Fruit fly (Drosophila melanogaster) whole organism, embryonic: ENCODE data around the gene DCAF12.
A peak's percentile ranks its signal among the peaks of the same experiment; 100 is the strongest.

Experiments
- ATbp ChIP-seq: fragments of 200-800 bp; sonication (Bioruptor generic); optimal IDR thresholded peaks from 2 replicates; lab custom pipeline; 2017; ENCODE audit warnings: missing biosample characterization, mild to moderate bottlenecking, missing genetic modification characterization, missing genetic modification reagents
- Ada2b ChIP-seq: fragments of 200-800 bp; sonication (Bioruptor generic); IDR thresholded peaks from 2 replicates; pipeline ENCODE4 v1.3.6; 2022; ENCODE audit warnings: missing biosample characterization, missing genetic modification characterization
- Aef1 ChIP-seq: fragments of 200-800 bp; sonication (Bioruptor generic); IDR thresholded peaks from 3 replicates; pipeline ENCODE4 v1.3.6; 2022; ENCODE audit warnings: missing biosample characterization, missing genetic modification characterization
- Bgb ChIP-seq: fragments of 200-800 bp; sonication (Bioruptor generic); IDR thresholded peaks from 2 replicates; pipeline ENCODE4 v1.3.6; 2022; ENCODE audit warnings: missing biosample characterization, missing genetic modification characterization; ENCODE audit not compliant: partially characterized antibody
- CG10565 ChIP-seq: fragments of 200-800 bp; sonication (Bioruptor generic); optimal IDR thresholded peaks from 3 replicates; lab custom pipeline; 2016; ENCODE audit warnings: missing biosample characterization, mild to moderate bottlenecking, missing genetic modification characterization
- CG11504 ChIP-seq: fragments of 200-800 bp; sonication (Bioruptor generic); optimal IDR thresholded peaks from 3 replicates; lab custom pipeline; 2019; ENCODE audit warnings: missing biosample characterization, mild to moderate bottlenecking, missing genetic modification characterization, moderate library complexity
- CG15011 ChIP-seq: fragments of 200-800 bp; sonication (Bioruptor generic); optimal IDR thresholded peaks from 3 replicates; lab custom pipeline; 2018; ENCODE audit warnings: missing biosample characterization, mild to moderate bottlenecking, missing genetic modification characterization
- CG17385 ChIP-seq: fragments of 200-800 bp; sonication (Bioruptor generic); optimal IDR thresholded peaks from 3 replicates; lab custom pipeline; 2018; ENCODE audit warnings: missing biosample characterization, mild to moderate bottlenecking, missing genetic modification characterization
- CG17568 ChIP-seq: fragments of 200-800 bp; sonication (Bioruptor generic); optimal IDR thresholded peaks from 2 replicates; lab custom pipeline; 2018; ENCODE audit warnings: missing biosample characterization, mild to moderate bottlenecking, missing genetic modification characterization, moderate library complexity
- CG3995 ChIP-seq: fragments of 200-800 bp; sonication (Bioruptor generic); optimal IDR thresholded peaks from 3 replicates; lab custom pipeline; 2016; ENCODE audit warnings: missing biosample characterization, missing genetic modification characterization
- CG4707 ChIP-seq: fragments of 200-800 bp; sonication (Bioruptor generic); optimal IDR thresholded peaks from 2 replicates; lab custom pipeline; 2018; ENCODE audit warnings: missing biosample characterization, mild to moderate bottlenecking, missing genetic modification characterization, moderate library complexity
- CG5953 ChIP-seq: fragments of 200-800 bp; sonication (Bioruptor generic); IDR thresholded peaks from 2 replicates; pipeline ENCODE4 v1.3.6; 2022; ENCODE audit warnings: missing biosample characterization, missing genetic modification characterization
- CG6813 ChIP-seq: fragments of 200-800 bp; sonication (Bioruptor generic); optimal IDR thresholded peaks from 2 replicates; lab custom pipeline; 2017; ENCODE audit warnings: missing biosample characterization, missing genetic modification characterization, mild to moderate bottlenecking, moderate library complexity, missing genetic modification reagents
- CG8290 ChIP-seq, 3 experiments: fragments of 200-800 bp; sonication (Bioruptor generic); optimal IDR thresholded peaks; 2 replicates each; lab custom pipeline; 2016 to 2019; ENCODE audit warnings: missing biosample characterization in 3 of 3, missing genetic modification characterization in 3 of 3, mild to moderate bottlenecking in 2 of 3, moderate library complexity in 1 of 3
- CG8765 ChIP-seq: fragments of 200-800 bp; sonication (Bioruptor generic); IDR thresholded peaks from 2 replicates; pipeline ENCODE4 v1.3.6; 2022; ENCODE audit warnings: missing biosample characterization, missing genetic modification characterization
- CTCF ChIP-seq: fragments of 200-800 bp; sonication (Bioruptor generic); optimal IDR thresholded peaks from 2 replicates; lab custom pipeline; 2017; ENCODE audit warnings: missing biosample characterization, mild to moderate bottlenecking, missing genetic modification characterization, moderate library complexity
- Fer3 ChIP-seq: fragments of 200-800 bp; sonication (Bioruptor generic); optimal IDR thresholded peaks from 2 replicates; lab custom pipeline; 2018; ENCODE audit warnings: missing biosample characterization, mild to moderate bottlenecking, missing genetic modification characterization, moderate library complexity
- Gsc ChIP-seq: fragments of 200-800 bp; sonication (Bioruptor generic); IDR thresholded peaks from 2 replicates; pipeline ENCODE4 v1.3.6; 2022; ENCODE audit warnings: missing biosample characterization, missing genetic modification characterization
- HmgD ChIP-seq: fragments of 200-800 bp; sonication (Bioruptor generic); optimal IDR thresholded peaks from 3 replicates; lab custom pipeline; 2016; ENCODE audit warnings: missing biosample characterization, missing genetic modification characterization
- Hmx ChIP-seq: fragments of 200-800 bp; sonication (Bioruptor generic); optimal IDR thresholded peaks from 2 replicates; lab custom pipeline; 2016; ENCODE audit warnings: missing biosample characterization, missing genetic modification characterization
- Hsf ChIP-seq: fragments of 200-800 bp; sonication (Bioruptor generic); optimal IDR thresholded peaks from 3 replicates; lab custom pipeline; 2016; ENCODE audit warnings: missing biosample characterization, missing genetic modification characterization
- MTF-1 ChIP-seq: fragments of 200-800 bp; sonication (Bioruptor generic); optimal IDR thresholded peaks from 2 replicates; lab custom pipeline; 2018; ENCODE audit warnings: missing biosample characterization, mild to moderate bottlenecking, missing genetic modification characterization, borderline replicate concordance
- Med ChIP-seq: fragments of 200-800 bp; sonication (Bioruptor generic); peaks from one replicate; lab custom pipeline; 2016; ENCODE audit warnings: missing biosample characterization, missing genetic modification characterization, mild to moderate bottlenecking, inconsistent platforms, moderate library complexity
- Nf-YA ChIP-seq: fragments of 200-800 bp; sonication (Bioruptor generic); IDR thresholded peaks from 2 replicates; pipeline ENCODE4 v1.3.6; 2022; ENCODE audit warnings: missing biosample characterization, missing genetic modification characterization
- Nf-YC ChIP-seq: fragments of 200-800 bp; optimal IDR thresholded peaks from 3 replicates; lab custom pipeline; 2019; ENCODE audit warnings: missing biosample characterization, mild to moderate bottlenecking, missing genetic modification characterization, moderate library complexity
- bigmax ChIP-seq: fragments of 200-800 bp; sonication (Bioruptor generic); optimal IDR thresholded peaks from 2 replicates; lab custom pipeline; 2018; ENCODE audit warnings: missing biosample characterization, mild to moderate bottlenecking, missing genetic modification characterization
- cad ChIP-seq: fragments of >200 bp; optimal IDR thresholded peaks from 2 replicates; lab custom pipeline; 2017; ENCODE audit warnings: missing biosample characterization, missing genetic modification characterization
- dysf ChIP-seq: fragments of 200-800 bp; sonication (Bioruptor generic); IDR thresholded peaks from 3 replicates; pipeline ENCODE4 v1.3.6; 2022; ENCODE audit warnings: missing biosample characterization, missing genetic modification characterization
- ftz-f1 ChIP-seq: fragments of 200-800 bp; sonication (Bioruptor generic); optimal IDR thresholded peaks from 2 replicates; lab custom pipeline; 2016; ENCODE audit warnings: missing biosample characterization, missing genetic modification characterization
- gfzf ChIP-seq: fragments of 200-800 bp; sonication (Bioruptor generic); optimal IDR thresholded peaks from 2 replicates; lab custom pipeline; 2016; ENCODE audit warnings: missing biosample characterization, mild to moderate bottlenecking, missing genetic modification characterization, moderate library complexity
- grn ChIP-seq: fragments of 200-800 bp; sonication (Bioruptor generic); optimal IDR thresholded peaks from 3 replicates; lab custom pipeline; 2017; ENCODE audit warnings: missing biosample characterization, missing genetic modification characterization
- hth ChIP-seq: fragments of >200 bp; optimal IDR thresholded peaks from 2 replicates; lab custom pipeline; 2017; ENCODE audit warnings: inconsistent platforms
- ind ChIP-seq: fragments of 200-800 bp; sonication (Bioruptor generic); optimal IDR thresholded peaks from 3 replicates; lab custom pipeline; 2016; ENCODE audit warnings: missing biosample characterization, missing genetic modification characterization
- lmd ChIP-seq: fragments of 200-800 bp; sonication (Bioruptor generic); IDR thresholded peaks from 2 replicates; pipeline ENCODE4 v1.3.6; 2022; ENCODE audit warnings: missing biosample characterization, missing genetic modification characterization
- luna ChIP-seq: fragments of 200-800 bp; sonication (Bioruptor generic); optimal IDR thresholded peaks from 2 replicates; lab custom pipeline; 2016; ENCODE audit warnings: missing biosample characterization, missing genetic modification characterization
- mam ChIP-seq: fragments of 200-800 bp; sonication (Bioruptor generic); optimal IDR thresholded peaks from 3 replicates; lab custom pipeline; 2016; ENCODE audit warnings: missing biosample characterization, missing genetic modification characterization
- nom ChIP-seq: fragments of 200-800 bp; sonication (Bioruptor generic); optimal IDR thresholded peaks from 2 replicates; lab custom pipeline; 2017; ENCODE audit warnings: missing biosample characterization, missing genetic modification characterization, mild to moderate bottlenecking, moderate library complexity, missing genetic modification reagents
- odd ChIP-seq: fragments of 200-800 bp; sonication (Bioruptor generic); optimal IDR thresholded peaks from 2 replicates; lab custom pipeline; 2017; ENCODE audit warnings: missing biosample characterization, mild to moderate bottlenecking, missing genetic modification characterization
- org-1 ChIP-seq: fragments of 200-800 bp; sonication (Bioruptor generic); optimal IDR thresholded peaks from 2 replicates; lab custom pipeline; 2017; ENCODE audit warnings: missing biosample characterization, missing genetic modification characterization
- p53 ChIP-seq: fragments of 200-800 bp; sonication (Bioruptor generic); optimal IDR thresholded peaks from 2 replicates; lab custom pipeline; 2016; ENCODE audit warnings: missing biosample characterization, missing genetic modification characterization
- pan ChIP-seq, 4 experiments: fragments of >200 bp in 3 of 4; fragments of 200-800 bp in 1 of 4; sonication (Bioruptor generic) in 1 of 4; optimal IDR thresholded peaks in 3 of 4; IDR thresholded peaks in 1 of 4; 2 replicates each; pipeline versions ENCODE4 v1.3.6 to Lab custom; 2017 to 2022; ENCODE audit warnings: missing biosample characterization in 2 of 4, missing genetic modification characterization in 2 of 4, mixed read lengths in 1 of 4
- psq ChIP-seq: fragments of 200-800 bp; sonication (Bioruptor generic); optimal IDR thresholded peaks from 2 replicates; lab custom pipeline; 2017; ENCODE audit warnings: missing biosample characterization, missing genetic modification characterization
- scrt ChIP-seq: fragments of 200-800 bp; sonication (Bioruptor generic); optimal IDR thresholded peaks from 2 replicates; lab custom pipeline; 2018; ENCODE audit warnings: missing biosample characterization, mild to moderate bottlenecking, missing genetic modification characterization, moderate library complexity
- shn ChIP-seq: fragments of 200-800 bp; sonication (Bioruptor generic); optimal IDR thresholded peaks from 3 replicates; lab custom pipeline; 2016; ENCODE audit warnings: missing biosample characterization, missing genetic modification characterization
- sug ChIP-seq: fragments of 200-800 bp; optimal IDR thresholded peaks from 2 replicates; lab custom pipeline; 2019; ENCODE audit warnings: missing biosample characterization, mild to moderate bottlenecking, missing genetic modification characterization, moderate library complexity
- tio ChIP-seq: fragments of 200-800 bp; sonication (Bioruptor generic); optimal IDR thresholded peaks from 2 replicates; lab custom pipeline; 2017; ENCODE audit warnings: missing biosample characterization, missing genetic modification characterization, inconsistent platforms
- wor ChIP-seq: fragments of 200-800 bp; sonication (Bioruptor generic); IDR thresholded peaks from 2 replicates; pipeline ENCODE4 v1.3.6; 2022; ENCODE audit warnings: missing biosample characterization, missing genetic modification characterization

The DCAF12 gene

DNA sequence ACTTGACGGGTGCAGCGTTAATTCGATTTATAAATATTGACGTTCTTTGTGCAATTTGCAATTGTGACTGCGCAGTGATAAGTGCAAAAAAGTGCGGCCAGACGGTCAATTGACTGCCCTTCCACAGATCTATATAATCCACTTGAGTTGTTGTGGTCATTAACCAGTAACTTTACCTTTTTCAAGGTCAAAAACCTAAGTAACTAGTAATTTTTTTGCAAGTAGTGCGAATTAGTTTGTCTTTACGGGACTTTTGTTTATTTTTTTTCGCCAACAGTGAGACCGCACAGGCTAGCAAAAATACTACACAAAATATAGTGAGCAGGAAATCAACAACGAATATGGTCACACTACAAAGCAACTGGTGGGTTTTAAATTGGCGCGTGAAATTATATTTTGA, 42.2 kb downstream of the DCAF12 start, which contains the start of gene Tango9 (continued):
- TF ChIP-seq cad (no peak), Med (GFP tag; lab: Kevin White, UChicago) (peak; percentile 63), Aef1 (GFP tag; lab: Robert Waterston, UW) (no peak), CG17568 (GFP tag; lab: Kevin White, UChicago) (no peak), ind (no peak), gfzf (peak; percentile 92), CTCF (GFP tag; lab: Kevin White, UChicago) (no peak), lmd (GFP tag; lab: Robert Waterston, UW) (no peak), HmgD (no peak), nom (GFP tag; lab: Kevin White, UChicago) (peak; percentile 57), CG3995 (GFP tag; lab: Kevin White, UChicago) (peak; percentile 47), hth (no peak), CG11504 (tag; lab: Kevin White, UChicago) (peak; percentile 47), Nf-YC (tag; lab: Kevin White, UChicago) (peak; percentile 19), Hsf (peak; percentile 9), luna (no peak), Ada2b (GFP tag; lab: Robert Waterston, UW) (no peak), p53 (GFP tag; lab: Kevin White, UChicago) (peak; percentile 9), Hmx (GFP tag; lab: Kevin White, UChicago) (no peak), ftz-f1 (GFP tag; lab: Kevin White, UChicago) (peak; percentile 11), mam (no peak), MTF-1 (GFP tag; lab: Kevin White, UChicago) (no peak), CG17385 (peak; percentile 17), CG15011 (GFP tag; lab: Kevin White, UChicago) (no peak), Gsc (GFP tag; lab: Robert Waterston, UW) (no peak), CG8290 (GFP tag; optimal IDR thresholded peaks at IDR 0.05; lab: Kevin White, UChicago) (no peak), CG8290 (tag; optimal IDR thresholded peaks at IDR 0.05; lab: Kevin White, UChicago) (peak in 1 of 2 experiments; percentile 36)

DNA sequence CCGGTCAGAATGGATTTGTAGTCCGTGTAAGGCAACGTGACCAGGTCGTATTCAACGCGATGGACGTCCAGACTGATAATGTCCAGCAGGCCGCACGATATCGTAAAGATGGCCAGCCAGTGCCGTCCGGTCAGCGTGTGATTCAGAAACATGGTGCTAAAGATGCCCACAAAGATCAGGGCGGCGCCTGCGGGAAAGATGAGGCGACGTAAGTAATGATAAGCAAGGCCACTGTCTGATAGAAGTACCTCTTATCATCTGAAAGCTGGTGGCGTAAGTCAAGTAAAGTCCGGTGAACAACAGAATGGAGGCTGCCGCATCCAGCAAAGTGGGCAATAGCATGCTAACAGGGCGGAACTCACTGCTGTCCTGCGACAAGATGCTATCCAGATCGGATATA, 43.0 kb downstream of the DCAF12 start:
- TF ChIP-seq CG10565 (GFP tag; lab: Kevin White, UChicago) (no peak), Bgb (GFP tag; lab: Robert Waterston, UW) (0 out of 2 replicates have a peak, but pooled peaks have one; percentile 10), CG4707 (GFP tag; lab: Kevin White, UChicago) (no peak), org-1 (GFP tag; lab: Kevin White, UChicago) (no peak), ATbp (no peak), scrt (no peak), Med (GFP tag; lab: Kevin White, UChicago) (peak; percentile 35), CG5953 (GFP tag; lab: Robert Waterston, UW) (no peak)

DNA sequence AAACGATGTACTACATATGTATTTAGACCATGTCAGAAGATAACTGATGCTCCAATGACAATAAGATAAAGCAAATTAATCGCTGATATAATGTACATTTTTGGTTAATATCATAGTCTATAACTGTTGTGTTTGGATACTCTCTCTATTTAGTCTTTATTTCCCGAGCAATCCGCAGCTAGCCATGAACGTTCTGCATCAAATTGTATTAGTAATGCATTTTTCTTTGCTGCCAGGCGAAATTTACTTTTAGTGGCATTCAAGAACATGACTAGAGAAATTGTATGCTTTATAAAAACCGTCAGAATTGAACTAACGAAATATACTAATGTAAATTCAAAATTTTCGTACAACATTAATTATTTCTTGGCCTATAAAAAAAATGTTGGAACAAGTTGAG, 45.4 kb downstream of the DCAF12 start, which contains the start of gene GC2:
Gene GC2 (plus strand): TSS at position 301 of the 400 bp plus-strand sequence.
- no peak for TF ChIP-seq psq (GFP tag; lab: Kevin White, UChicago)
- TF ChIP-seq shn (GFP tag; lab: Kevin White, UChicago): no peak
- no peak for TF ChIP-seq CG8765 (GFP tag; lab: Robert Waterston, UW)
- TF ChIP-seq Fer3 (tag; lab: Kevin White, UChicago): no peak
- no peak for TF ChIP-seq CG8290 (GFP tag; optimal IDR thresholded peaks at IDR 0.05; lab: Kevin White, UChicago)
- TF ChIP-seq CG8290 (tag; optimal IDR thresholded peaks at IDR 0.05; lab: Kevin White, UChicago): no peak
- TF ChIP-seq CG6813 (GFP tag; lab: Kevin White, UChicago): no peak
- TF ChIP-seq wor (GFP tag; lab: Robert Waterston, UW): no peak
- TF ChIP-seq hth: no peak
- TF ChIP-seq Nf-YA (GFP tag; lab: Robert Waterston, UW): no peak
- TF ChIP-seq grn: no peak
- no peak for TF ChIP-seq sug
- TF ChIP-seq tio: no peak
- no peak for TF ChIP-seq pan (optimal IDR thresholded peaks at IDR 0.05; lab: Kevin White, UChicago)
- no peak for TF ChIP-seq pan (GFP tag; optimal IDR thresholded peaks at IDR 0.05 in 1 of 2, IDR thresholded peaks at IDR 0.05 in 1 of 2)
- TF ChIP-seq dysf (GFP tag; lab: Robert Waterston, UW): no peak
- no peak for TF ChIP-seq bigmax
- no peak for TF ChIP-seq odd (GFP tag; lab: Kevin White, UChicago)
